Fruit fly (Drosophila melanogaster): ENCODE results near the gene Dhdds.

dm6 chrX:7969188-7969829 is 36.2 kb upstream of the Dhdds start:
- TF ChIP-seq Hr78 (GFP tag; optimal IDR thresholded peaks at IDR 0.05) = no peak
- TF ChIP-seq OdsH (GFP tag; optimal IDR thresholded peaks at IDR 0.05) = no peak
- TF ChIP-seq psq (GFP tag; optimal IDR thresholded peaks at IDR 0.05) = no peak
- no peak for TF ChIP-seq Dfd (GFP tag; optimal IDR thresholded peaks at IDR 0.05)
- no peak for TF ChIP-seq usp (GFP tag; optimal IDR thresholded peaks at IDR 0.05)
- no peak for TF ChIP-seq Mio (GFP tag; optimal IDR thresholded peaks at IDR 0.05)
- no peak for TF ChIP-seq GATAd (GFP tag; optimal IDR thresholded peaks at IDR 0.05)
- no peak for TF ChIP-seq N (GFP tag; optimal IDR thresholded peaks at IDR 0.05)
- no peak for TF ChIP-seq dsf (GFP tag; optimal IDR thresholded peaks at IDR 0.05; ENCODE audit: borderline replicate concordance)
- no peak for TF ChIP-seq fru (GFP tag; optimal IDR thresholded peaks at IDR 0.05)

Data from whole organism, wandering third instar larva.